Worm (Caenorhabditis elegans) whole organism, L2 larva: ENCODE data around the gene srsx-13.

ENCODE experiments used
- ZK546.5 ChIP-seq: sonication (generic microtip); optimal IDR thresholded peaks from 2 replicates; lab custom pipeline; 2017; ENCODE audit warnings: missing biosample characterization, missing genetic modification characterization
- ama-1 ChIP-seq: fragments of 150-350 bp; optimal IDR thresholded peaks from 2 replicates; lab custom pipeline; 2018; ENCODE audit warnings: inconsistent platforms
- blmp-1 ChIP-seq: sonication (generic microtip); optimal IDR thresholded peaks from 2 replicates; lab custom pipeline; 2017; ENCODE audit warnings: missing genetic modification characterization, mild to moderate bottlenecking, missing compliant biosample characterization, antibody characterized with exemption, moderate library complexity; ENCODE audit not compliant: insufficient read depth
- ceh-82 ChIP-seq: fragments of 150-350 bp; optimal IDR thresholded peaks from 2 replicates; lab custom pipeline; 2014; ENCODE audit warnings: missing biosample characterization, missing genetic modification characterization
- sma-3 ChIP-seq: sonication (generic microtip); optimal IDR thresholded peaks from 2 replicates; lab custom pipeline; 2016; ENCODE audit warnings: missing genetic modification reagents, missing genetic modification characterization, missing compliant biosample characterization
- unc-55 ChIP-seq: fragments of 150-350 bp; sonication (generic microtip); optimal IDR thresholded peaks from 3 replicates; lab custom pipeline; 2014; ENCODE audit warnings: missing biosample characterization, missing genetic modification reagents, missing genetic modification characterization

DNA sequence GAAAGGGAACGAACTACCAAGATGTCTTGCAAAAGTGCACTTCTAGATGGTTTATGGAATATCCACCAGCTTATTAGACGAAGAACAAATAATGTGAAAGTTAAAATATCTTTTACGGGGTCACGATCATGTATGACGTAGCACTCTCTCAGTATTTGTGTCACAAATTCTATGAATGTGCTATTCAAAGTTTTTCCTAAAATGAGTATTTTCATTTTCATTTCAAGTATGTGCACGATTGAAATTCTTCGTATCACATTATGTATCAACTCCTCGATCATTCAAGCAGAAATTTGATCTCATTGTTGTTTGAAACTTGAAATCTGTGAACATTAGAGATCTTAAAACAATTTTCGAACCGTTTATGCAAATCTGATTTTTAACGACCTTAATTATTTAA, 5.5 kb downstream of the srsx-13 start:
- TF ChIP-seq ama-1 (lab: Kevin White, UChicago): no peak
- no peak for TF ChIP-seq ZK546.5 (tag; lab: Kevin White, UChicago)
- no peak for TF ChIP-seq blmp-1 (tag; lab: Kevin White, UChicago)
- TF ChIP-seq unc-55 (GFP tag; lab: Kevin White, UChicago): no peak
- TF ChIP-seq ceh-82 (tag; lab: Kevin White, UChicago): no peak
- no peak for TF ChIP-seq sma-3 (GFP tag; lab: Kevin White, UChicago)
